Fruit fly (Drosophila melanogaster) whole organism, embryonic: Measurements from ENCODE around the gene akirin.

ENCODE experiments used
- BEAF-32 ChIP-seq: fragments of 200-800 bp; sonication (Bioruptor generic); optimal IDR thresholded peaks from 3 replicates; lab custom pipeline; 2017; ENCODE audit warnings: missing biosample characterization, missing genetic modification characterization, mild to moderate bottlenecking, moderate library complexity, missing genetic modification reagents
- Bteb2 ChIP-seq: fragments of 200-800 bp; sonication (Bioruptor generic); optimal IDR thresholded peaks from 2 replicates; lab custom pipeline; 2016; ENCODE audit warnings: missing biosample characterization, missing genetic modification characterization
- CG1233 ChIP-seq: fragments of 200-800 bp; sonication (Bioruptor generic); optimal IDR thresholded peaks from 4 replicates; lab custom pipeline; 2018; ENCODE audit warnings: missing biosample characterization, mild to moderate bottlenecking, missing genetic modification characterization
- CG14441 ChIP-seq: fragments of 200-800 bp; sonication (Bioruptor generic); IDR thresholded peaks from 2 replicates; pipeline ENCODE4 v1.3.6; 2022; ENCODE audit warnings: missing biosample characterization, missing genetic modification characterization
- CG17361 ChIP-seq: fragments of 200-800 bp; sonication (Bioruptor generic); IDR thresholded peaks from 3 replicates; pipeline ENCODE4 v1.3.6; 2022; ENCODE audit warnings: missing biosample characterization, missing genetic modification characterization
- CG18476 ChIP-seq: fragments of 200-800 bp; sonication (Bioruptor generic); optimal IDR thresholded peaks from 2 replicates; lab custom pipeline; 2016; ENCODE audit warnings: missing biosample characterization, mild to moderate bottlenecking, missing genetic modification characterization
- CG2116 ChIP-seq: fragments of 200-800 bp; sonication (Bioruptor generic); optimal IDR thresholded peaks from 3 replicates; lab custom pipeline; 2018; ENCODE audit warnings: missing biosample characterization, mild to moderate bottlenecking, missing genetic modification characterization
- CG2199 ChIP-seq: fragments of 200-800 bp; sonication (Bioruptor generic); IDR thresholded peaks from 3 replicates; pipeline ENCODE4 v1.3.6; 2022; ENCODE audit warnings: missing biosample characterization, missing genetic modification characterization
- CG2712 ChIP-seq: fragments of 200-800 bp; optimal IDR thresholded peaks from 3 replicates; lab custom pipeline; 2019; ENCODE audit warnings: missing biosample characterization, mild to moderate bottlenecking, missing genetic modification characterization, moderate library complexity
- CG2875 ChIP-seq: fragments of 200-800 bp; sonication (Bioruptor generic); optimal IDR thresholded peaks from 2 replicates; lab custom pipeline; 2017; ENCODE audit warnings: missing biosample characterization, mild to moderate bottlenecking, missing genetic modification characterization, missing genetic modification reagents
- CG2889 ChIP-seq: fragments of 200-800 bp; sonication (Bioruptor generic); IDR thresholded peaks from 3 replicates; pipeline ENCODE4 v1.3.6; 2022; ENCODE audit warnings: missing biosample characterization, missing genetic modification characterization
- CG30020 ChIP-seq: fragments of 200-800 bp; optimal IDR thresholded peaks from 2 replicates; lab custom pipeline; 2019; ENCODE audit warnings: missing biosample characterization, mild to moderate bottlenecking, missing genetic modification characterization, moderate library complexity
- CG31224 ChIP-seq: fragments of 200-800 bp; sonication (Bioruptor generic); IDR thresholded peaks from 2 replicates; pipeline ENCODE4 v1.3.6; 2022; ENCODE audit warnings: missing biosample characterization, missing genetic modification characterization
- CG31441 ChIP-seq: fragments of 200-800 bp; sonication (Bioruptor generic); IDR thresholded peaks from 2 replicates; pipeline ENCODE4 v1.3.6; 2022; ENCODE audit warnings: missing biosample characterization, missing genetic modification characterization
- CG3407 ChIP-seq: fragments of 200-800 bp; sonication (Bioruptor generic); optimal IDR thresholded peaks from 2 replicates; lab custom pipeline; 2018; ENCODE audit warnings: missing biosample characterization, mild to moderate bottlenecking, missing genetic modification characterization
- CG34224 ChIP-seq: fragments of 200-800 bp; sonication (Bioruptor generic); IDR thresholded peaks from 3 replicates; pipeline ENCODE4 v1.3.6; 2022; ENCODE audit warnings: missing biosample characterization, missing genetic modification characterization; ENCODE audit not compliant: partially characterized antibody
- CG34422 ChIP-seq: fragments of 200-800 bp; sonication (Bioruptor generic); IDR thresholded peaks from 3 replicates; pipeline ENCODE4 v1.3.6; 2022; ENCODE audit warnings: missing biosample characterization, missing genetic modification characterization
- CG4404 ChIP-seq: fragments of 200-800 bp; sonication (Bioruptor generic); IDR thresholded peaks from 2 replicates; pipeline ENCODE4 v1.3.6; 2022; ENCODE audit warnings: missing biosample characterization, missing genetic modification characterization
- CG7372 ChIP-seq: fragments of 200-800 bp; sonication (Bioruptor generic); IDR thresholded peaks from 2 replicates; pipeline ENCODE4 v1.3.6; 2022; ENCODE audit warnings: missing biosample characterization, missing genetic modification characterization
- CG9797 ChIP-seq: fragments of 200-800 bp; sonication (Bioruptor generic); optimal IDR thresholded peaks from 3 replicates; lab custom pipeline; 2018; ENCODE audit warnings: missing biosample characterization, mild to moderate bottlenecking, missing genetic modification characterization
- Dip2 ChIP-seq: fragments of 200-800 bp; sonication (Bioruptor generic); IDR thresholded peaks from 2 replicates; pipeline ENCODE4 v1.3.6; 2022; ENCODE audit warnings: missing biosample characterization, missing genetic modification characterization
- Dll ChIP-seq: fragments of 200-800 bp; sonication (Bioruptor generic); IDR thresholded peaks from 4 replicates; pipeline ENCODE4 v1.3.6; 2022; ENCODE audit warnings: missing biosample characterization, missing genetic modification characterization; ENCODE audit not compliant: partially characterized antibody
- E2f1 ChIP-seq: fragments of 200-800 bp; sonication (Bioruptor generic); IDR thresholded peaks from 2 replicates; pipeline ENCODE4 v1.3.6; 2022; ENCODE audit warnings: missing biosample characterization, missing genetic modification characterization
- Fer2 ChIP-seq: fragments of 200-800 bp; sonication (Bioruptor generic); optimal IDR thresholded peaks from 2 replicates; lab custom pipeline; 2018; ENCODE audit warnings: missing biosample characterization, mild to moderate bottlenecking, missing genetic modification characterization, moderate library complexity
- GATAe ChIP-seq: fragments of 200-800 bp; sonication (Bioruptor generic); conservative IDR thresholded peaks from 2 replicates; pipeline ENCODE4 v1.3.6; 2022; ENCODE audit warnings: missing biosample characterization, missing genetic modification characterization
- HLH3B ChIP-seq: fragments of 200-800 bp; sonication (Bioruptor generic); IDR thresholded peaks from 2 replicates; pipeline ENCODE4 v1.3.6; 2022; ENCODE audit warnings: missing biosample characterization, missing genetic modification characterization
- Hr51 ChIP-seq, 2 experiments: fragments of 200-800 bp; sonication (Bioruptor generic); optimal IDR thresholded peaks; 2 replicates in 1 of 2; 3 replicates in 1 of 2; lab custom pipeline; 2016 to 2018; ENCODE audit warnings: missing biosample characterization in 2 of 2, missing genetic modification characterization in 2 of 2, mild to moderate bottlenecking in 1 of 2, moderate library complexity in 1 of 2
- Med ChIP-seq: fragments of 200-800 bp; sonication (Bioruptor generic); peaks from one replicate; lab custom pipeline; 2016; ENCODE audit warnings: missing biosample characterization, missing genetic modification characterization, mild to moderate bottlenecking, inconsistent platforms, moderate library complexity
- Mrtf ChIP-seq: fragments of 200-800 bp; sonication (Bioruptor generic); IDR thresholded peaks from 3 replicates; pipeline ENCODE4 v1.3.6; 2022; ENCODE audit warnings: missing biosample characterization, missing genetic modification characterization
- Nf-YB ChIP-seq: fragments of 200-800 bp; sonication (Bioruptor generic); optimal IDR thresholded peaks from 3 replicates; lab custom pipeline; 2019; ENCODE audit warnings: missing biosample characterization, mild to moderate bottlenecking, missing genetic modification characterization, moderate library complexity
- Sry-β ChIP-seq: fragments of 200-800 bp; sonication (Bioruptor generic); optimal IDR thresholded peaks from 2 replicates; lab custom pipeline; 2018; ENCODE audit warnings: missing biosample characterization, mild to moderate bottlenecking, missing genetic modification characterization, moderate library complexity
- YL-1 ChIP-seq: fragments of 200-800 bp; sonication (Bioruptor generic); optimal IDR thresholded peaks from 3 replicates; lab custom pipeline; 2017; ENCODE audit warnings: missing biosample characterization, mild to moderate bottlenecking, missing genetic modification characterization
- al ChIP-seq: fragments of 200-800 bp; sonication (Bioruptor generic); IDR thresholded peaks from 2 replicates; pipeline ENCODE4 v1.3.6; 2022; ENCODE audit warnings: missing biosample characterization, missing genetic modification characterization
- amos ChIP-seq: fragments of 200-800 bp; sonication (Bioruptor generic); IDR thresholded peaks from 2 replicates; pipeline ENCODE4 v1.3.6; 2022; ENCODE audit warnings: missing biosample characterization, missing genetic modification characterization; ENCODE audit not compliant: partially characterized antibody
- bsh ChIP-seq, 2 experiments: fragments of 200-800 bp; sonication (Bioruptor generic); optimal IDR thresholded peaks; 2 replicates each; lab custom pipeline; 2017 to 2018; ENCODE audit warnings: mild to moderate bottlenecking in 2 of 2, missing biosample characterization in 2 of 2, missing genetic modification characterization in 2 of 2, moderate library complexity in 1 of 2
- chn ChIP-seq: fragments of 200-800 bp; sonication (Bioruptor generic); optimal IDR thresholded peaks from 2 replicates; lab custom pipeline; 2016; ENCODE audit warnings: missing biosample characterization, missing genetic modification characterization
- crp ChIP-seq, 2 experiments: fragments of 200-800 bp; sonication (Bioruptor generic); optimal IDR thresholded peaks; 2 replicates in 1 of 2; 3 replicates in 1 of 2; lab custom pipeline; 2017; ENCODE audit warnings: missing biosample characterization in 2 of 2, missing genetic modification characterization in 2 of 2, mild to moderate bottlenecking in 1 of 2, moderate library complexity in 1 of 2
- eyg ChIP-seq: fragments of 200-800 bp; sonication (Bioruptor generic); optimal IDR thresholded peaks from 3 replicates; lab custom pipeline; 2016; ENCODE audit warnings: missing biosample characterization, missing genetic modification characterization
- fd3F ChIP-seq: fragments of 200-800 bp; sonication (Bioruptor generic); optimal IDR thresholded peaks from 2 replicates; lab custom pipeline; 2018; ENCODE audit warnings: missing biosample characterization, mild to moderate bottlenecking, missing genetic modification characterization, moderate library complexity
- gsb ChIP-seq: fragments of 200-800 bp; sonication (Bioruptor generic); IDR thresholded peaks from 2 replicates; pipeline ENCODE4 v1.3.6; 2022; ENCODE audit warnings: missing biosample characterization, missing genetic modification characterization
- kah ChIP-seq: fragments of 200-800 bp; sonication (Bioruptor generic); optimal IDR thresholded peaks from 2 replicates; lab custom pipeline; 2018; ENCODE audit warnings: missing biosample characterization, mild to moderate bottlenecking, missing genetic modification characterization
- lab ChIP-seq: fragments of 200-800 bp; sonication (Bioruptor generic); optimal IDR thresholded peaks from 3 replicates; lab custom pipeline; 2017; ENCODE audit warnings: missing biosample characterization, missing genetic modification characterization, mild to moderate bottlenecking, moderate library complexity, missing genetic modification reagents
- lbe ChIP-seq: fragments of 200-800 bp; sonication (Bioruptor generic); optimal IDR thresholded peaks from 2 replicates; lab custom pipeline; 2016; ENCODE audit warnings: missing biosample characterization, mild to moderate bottlenecking, missing genetic modification characterization
- lmd ChIP-seq: fragments of 200-800 bp; sonication (Bioruptor generic); IDR thresholded peaks from 2 replicates; pipeline ENCODE4 v1.3.6; 2022; ENCODE audit warnings: missing biosample characterization, missing genetic modification characterization
- nau ChIP-seq: fragments of 200-800 bp; sonication (Bioruptor generic); optimal IDR thresholded peaks from 3 replicates; lab custom pipeline; 2017; ENCODE audit warnings: missing biosample characterization, mild to moderate bottlenecking, missing genetic modification characterization, missing genetic modification reagents
- org-1 ChIP-seq: fragments of 200-800 bp; sonication (Bioruptor generic); optimal IDR thresholded peaks from 2 replicates; lab custom pipeline; 2017; ENCODE audit warnings: missing biosample characterization, missing genetic modification characterization
- so ChIP-seq: fragments of 200-800 bp; sonication (Bioruptor generic); IDR thresholded peaks from 3 replicates; pipeline ENCODE4 v1.3.6; 2022; ENCODE audit warnings: missing biosample characterization, missing genetic modification characterization
- sqz ChIP-seq: fragments of 200-800 bp; sonication (Bioruptor generic); optimal IDR thresholded peaks from 3 replicates; lab custom pipeline; 2018; ENCODE audit warnings: missing biosample characterization, mild to moderate bottlenecking, missing genetic modification characterization
- unc-4 ChIP-seq: fragments of 200-800 bp; sonication (Bioruptor generic); IDR thresholded peaks from 2 replicates; pipeline ENCODE4 v1.3.6; 2022; ENCODE audit warnings: missing biosample characterization, missing genetic modification characterization; ENCODE audit not compliant: partially characterized antibody
- vfl ChIP-seq: fragments of 200-800 bp; sonication (Bioruptor generic); optimal IDR thresholded peaks from 2 replicates; lab custom pipeline; 2016; ENCODE audit warnings: missing biosample characterization, missing genetic modification characterization

akirin gene

dm6 chr3L:7323348-7323747 is 46.3 kb upstream of the akirin start, which contains the start of the genes RhoGEF4 and Rint1 (continued):
- TF ChIP-seq lmd (GFP tag; lab: Robert Waterston, UW) (peak; percentile 75), bsh (GFP tag; optimal IDR thresholded peaks at IDR 0.05; lab: Kevin White, UChicago) (peak in 1 of 2 experiments; percentile 72), unc-4 (peak; percentile 37; the same call in 1 of the 2 replicates), Bteb2 (GFP tag; lab: Kevin White, UChicago) (peak; percentile 37), YL-1 (GFP tag; lab: Kevin White, UChicago) (peak; percentile 69), Fer2 (tag; lab: Kevin White, UChicago) (peak; percentile 15), lbe (GFP tag; lab: Kevin White, UChicago) (no peak), CG14441 (GFP tag; lab: Robert Waterston, UW) (peak; percentile 79), CG7372 (GFP tag; lab: Robert Waterston, UW) (peak; percentile 58; the same call in 1 of the 2 replicates), chn (GFP tag; lab: Kevin White, UChicago) (peak; percentile 48), HLH3B (peak; percentile 52; the same call in 1 of the 2 replicates), CG3407 (peak; percentile 10), CG4404 (GFP tag; lab: Robert Waterston, UW) (peak; percentile 68), gsb (no peak), Sry-β (GFP tag; lab: Kevin White, UChicago) (peak; percentile 5), CG30020 (tag; lab: Kevin White, UChicago) (peak; percentile 47), CG34422 (GFP tag; lab: Robert Waterston, UW) (peak; percentile 76; the same call in 2 of the 3 replicates), lab (GFP tag; lab: Kevin White, UChicago) (peak; percentile 28), Dip2 (no peak), amos (peak; percentile 26; the same call in 1 of the 2 replicates), fd3F (GFP tag; lab: Kevin White, UChicago) (peak; percentile 43), Med (GFP tag; lab: Kevin White, UChicago) (peak; percentile 90), E2f1 (GFP tag; lab: Robert Waterston, UW) (peak; percentile 80), so (GFP tag; lab: Robert Waterston, UW) (no peak), GATAe (GFP tag; lab: Robert Waterston, UW) (no peak), org-1 (no peak), nau (GFP tag; lab: Kevin White, UChicago) (no peak), CG2116 (GFP tag; lab: Kevin White, UChicago) (peak; percentile 69), CG18476 (GFP tag; lab: Kevin White, UChicago) (peak; percentile 100), CG9797 (GFP tag; lab: Kevin White, UChicago) (peak; percentile 99), sqz (peak; percentile 70), kah (GFP tag; lab: Kevin White, UChicago) (peak; percentile 36), BEAF-32 (GFP tag; lab: Kevin White, UChicago) (peak; percentile 45), CG1233 (GFP tag; lab: Kevin White, UChicago) (no peak), CG2875 (GFP tag; lab: Kevin White, UChicago) (no peak), Mrtf (GFP tag; lab: Robert Waterston, UW) (0 out of 3 replicates have a peak, but pooled peaks have one; percentile 36), CG31224 (GFP tag; lab: Robert Waterston, UW) (peak; percentile 52), CG17361 (GFP tag; lab: Robert Waterston, UW) (peak; percentile 74), Nf-YB (GFP tag; lab: Kevin White, UChicago) (peak; percentile 31), CG2889 (0 out of 3 replicates have a peak, but pooled peaks have one; percentile 12), Hr51 (GFP tag; optimal IDR thresholded peaks at IDR 0.05; lab: Kevin White, UChicago) (peak in 1 of 2 experiments; percentile 75), CG2712 (tag; lab: Kevin White, UChicago) (peak; percentile 81), crp (GFP tag; optimal IDR thresholded peaks at IDR 0.05; lab: Kevin White, UChicago) (peak in 1 of 2 experiments; percentile 52), Dll (GFP tag; lab: Robert Waterston, UW) (no peak), al (GFP tag; lab: Robert Waterston, UW) (peak; percentile 71), CG31441 (GFP tag; lab: Robert Waterston, UW) (peak; percentile 73), CG2199 (GFP tag; lab: Robert Waterston, UW) (no peak), eyg (GFP tag; lab: Kevin White, UChicago) (no peak), vfl (GFP tag; lab: Kevin White, UChicago) (peak; percentile 67), CG34224 (GFP tag; lab: Robert Waterston, UW) (no peak)
